Fruit fly (Drosophila melanogaster): ENCODE measurements around the gene pps.

- no peak for TF ChIP-seq CG8478 (optimal IDR thresholded peaks at IDR 0.05)
- TF ChIP-seq CTCF (optimal IDR thresholded peaks at IDR 0.05), result no peak
Measured at dm6 chr3R:12395880-12396279, 17.7 kb upstream of the pps start, which contains the start of the genes CG10096 and CG10097.

Data from S2 (cell line).